5 worm cellular contexts compared by ENCODE assay signal in genomic region chrII:10389038-10389437, ce11.
TF ChIP-seq lines count a peak whose summit lies in the region.

No protein-coding gene starts in this region.

TF ChIP-seq in whole organism, L1 larva, 84 proteins besides CTCF, POLR2A, EP300 and RAD21 (continued from another document and continues in another):
- peak in 1 of 2 experiments; percentile 4 for TF ChIP-seq efl-1 (optimal IDR thresholded peaks at IDR 0.05; lab: Kevin White, UChicago)
- TF ChIP-seq efl-1 (GFP tag; optimal IDR thresholded peaks at IDR 0.05 in 1 of 2; lab: Kevin White, UChicago): peak in 1 of 2 experiments; percentile 94
- TF ChIP-seq C34B4.2 (tag; optimal IDR thresholded peaks at IDR 0.05; lab: Kevin White, UChicago): no peak
- TF ChIP-seq nhr-85 (tag; lab: Kevin White, UChicago): peak; percentile 86
- TF ChIP-seq C16A3.4 (tag; optimal IDR thresholded peaks at IDR 0.05; lab: Kevin White, UChicago): no peak
- TF ChIP-seq nhr-237 (tag; optimal IDR thresholded peaks at IDR 0.05; lab: Kevin White, UChicago): no peak
- TF ChIP-seq ceh-88 (GFP tag; IDR thresholded peaks at IDR 0.05; lab: Robert Waterston, UW): no peak
- peak; percentile 3 for TF ChIP-seq jun-1 (tag; optimal IDR thresholded peaks at IDR 0.05; lab: Kevin White, UChicago)
- no peak for TF ChIP-seq unc-98 (GFP tag; IDR thresholded peaks at IDR 0.05; lab: Robert Waterston, UW)
- TF ChIP-seq fkh-8 (tag; optimal IDR thresholded peaks at IDR 0.05; lab: Kevin White, UChicago): no peak
- no peak for TF ChIP-seq ama-1 (optimal IDR thresholded peaks at IDR 0.05; lab: Kevin White, UChicago)
- no peak for TF ChIP-seq ztf-11 (tag; optimal IDR thresholded peaks at IDR 0.05; lab: Kevin White, UChicago)
- no peak for TF ChIP-seq pag-3 (tag; optimal IDR thresholded peaks at IDR 0.05; lab: Kevin White, UChicago; ENCODE audit: borderline replicate concordance, insufficient read depth)
- peak; percentile 34 to 41 for TF ChIP-seq lsy-2 (tag; optimal IDR thresholded peaks at IDR 0.05; lab: Kevin White, UChicago)
- no peak for TF ChIP-seq mef-2 (tag; optimal IDR thresholded peaks at IDR 0.05; lab: Kevin White, UChicago)
- TF ChIP-seq egl-13 (tag; optimal IDR thresholded peaks at IDR 0.05; lab: Kevin White, UChicago): no peak
- peak; percentile 3 to 84 (median 58) for TF ChIP-seq elt-3 (tag; optimal IDR thresholded peaks at IDR 0.05; lab: Kevin White, UChicago)
- no peak for TF ChIP-seq unc-86 (tag; optimal IDR thresholded peaks at IDR 0.05; lab: Kevin White, UChicago)
- no peak for TF ChIP-seq lir-3 (tag; optimal IDR thresholded peaks at IDR 0.05; lab: Kevin White, UChicago; ENCODE audit: poor library complexity)
- TF ChIP-seq lin-39 (tag; optimal IDR thresholded peaks at IDR 0.05; lab: Kevin White, UChicago): no peak
- TF ChIP-seq ets-5 (GFP tag; IDR thresholded peaks at IDR 0.05; lab: Robert Waterston, UW): no peak
- peak; percentile 28 for TF ChIP-seq xbp-1 (tag; optimal IDR thresholded peaks at IDR 0.05; lab: Kevin White, UChicago)
- TF ChIP-seq C04F5.9 (tag; optimal IDR thresholded peaks at IDR 0.05; lab: Kevin White, UChicago): no peak
- no peak for TF ChIP-seq ztf-4 (tag; optimal IDR thresholded peaks at IDR 0.05; lab: Kevin White, UChicago)
- TF ChIP-seq mep-1 (tag; optimal IDR thresholded peaks at IDR 0.05; lab: Kevin White, UChicago): peak; percentile 64
- peak; percentile 61 for TF ChIP-seq nhr-19 (GFP tag; conservative IDR thresholded peaks at IDR 0.05; lab: Robert Waterston, UW)
- peak; percentile 56 for TF ChIP-seq nhr-90 (tag; optimal IDR thresholded peaks at IDR 0.05; lab: Kevin White, UChicago; ENCODE audit: poor library complexity)

TF ChIP-seq in whole organism, L2 larva, 48 proteins besides CTCF, POLR2A, EP300 and RAD21 (continued from another document):
- TF ChIP-seq nhr-6 (tag; optimal IDR thresholded peaks at IDR 0.05; lab: Kevin White, UChicago): peak; percentile 67
- no peak for TF ChIP-seq mbf-1 (tag; optimal IDR thresholded peaks at IDR 0.05; lab: Kevin White, UChicago)
- no peak for TF ChIP-seq zag-1 (tag; optimal IDR thresholded peaks at IDR 0.05; lab: Kevin White, UChicago)
- peak in 1 of 2 experiments; percentile 65 for TF ChIP-seq lsy-2 (tag; optimal IDR thresholded peaks at IDR 0.05; lab: Kevin White, UChicago)
- TF ChIP-seq Y55F3AM.14 (GFP tag; optimal IDR thresholded peaks at IDR 0.05; lab: Kevin White, UChicago): peak; percentile 34
- TF ChIP-seq sem-4 (tag; optimal IDR thresholded peaks at IDR 0.05; lab: Kevin White, UChicago): peak; percentile 39
- peak; percentile 63 for TF ChIP-seq nhr-129 (tag; optimal IDR thresholded peaks at IDR 0.05; lab: Kevin White, UChicago)
- peak; percentile 52 for TF ChIP-seq lin-13 (GFP tag; optimal IDR thresholded peaks at IDR 0.05; lab: Kevin White, UChicago)
- TF ChIP-seq nhr-23 (tag; optimal IDR thresholded peaks at IDR 0.05; lab: Kevin White, UChicago): no peak
- TF ChIP-seq sma-9 (GFP tag; optimal IDR thresholded peaks at IDR 0.05; lab: Kevin White, UChicago): peak; percentile 89
- no peak for TF ChIP-seq sma-9 (tag; optimal IDR thresholded peaks at IDR 0.05; lab: Kevin White, UChicago)
- no peak for TF ChIP-seq nhr-11 (tag; optimal IDR thresholded peaks at IDR 0.05; lab: Kevin White, UChicago)
- no peak for TF ChIP-seq aly-2 (tag; optimal IDR thresholded peaks at IDR 0.05; lab: Kevin White, UChicago)
- no peak for TF ChIP-seq ceh-82 (tag; optimal IDR thresholded peaks at IDR 0.05; lab: Kevin White, UChicago)
- no peak for TF ChIP-seq nhr-77 (tag; optimal IDR thresholded peaks at IDR 0.05; lab: Kevin White, UChicago)

TF ChIP-seq in whole organism, L3 larva, 47 proteins besides CTCF, POLR2A, EP300 and RAD21 (continued from another document):
- TF ChIP-seq nhr-25 (tag; optimal IDR thresholded peaks at IDR 0.05; lab: Kevin White, UChicago): peak; percentile 86
- no peak for TF ChIP-seq nhr-77 (tag; optimal IDR thresholded peaks at IDR 0.05; lab: Kevin White, UChicago)
- no peak for TF ChIP-seq nhr-237 (tag; optimal IDR thresholded peaks at IDR 0.05; lab: Kevin White, UChicago)
- no peak for TF ChIP-seq fos-1 (tag; optimal IDR thresholded peaks at IDR 0.05; lab: Kevin White, UChicago)
- no peak for TF ChIP-seq ZK546.5 (tag; optimal IDR thresholded peaks at IDR 0.05; lab: Kevin White, UChicago)
- no peak for TF ChIP-seq nhr-67 (tag; optimal IDR thresholded peaks at IDR 0.05; lab: Kevin White, UChicago)
- peak; percentile 15 for TF ChIP-seq snpc-4 (tag; optimal IDR thresholded peaks at IDR 0.05; lab: Kevin White, UChicago)
- TF ChIP-seq lin-15B (tag; optimal IDR thresholded peaks at IDR 0.05; lab: Kevin White, UChicago): no peak
- TF ChIP-seq mml-1 (tag; optimal IDR thresholded peaks at IDR 0.05; lab: Kevin White, UChicago): no peak
- TF ChIP-seq ama-1 (optimal IDR thresholded peaks at IDR 0.05; lab: Kevin White, UChicago): peak; percentile 13
- peak; percentile 7 for TF ChIP-seq hmg-11 (tag; optimal IDR thresholded peaks at IDR 0.05; lab: Kevin White, UChicago)
- TF ChIP-seq nhr-43 (tag; optimal IDR thresholded peaks at IDR 0.05; lab: Kevin White, UChicago; ENCODE audit: poor library complexity, severe bottlenecking): peak; percentile 84
- TF ChIP-seq skn-1 (tag; optimal IDR thresholded peaks at IDR 0.05; lab: Kevin White, UChicago): peak; percentile 46
- no peak for TF ChIP-seq aly-2 (tag; optimal IDR thresholded peaks at IDR 0.05; lab: Kevin White, UChicago)

TF ChIP-seq in whole organism, L4 larva, 104 proteins besides CTCF, POLR2A, EP300 and RAD21 (continued from another document and continues in another):
- 0 out of 2 replicates have a peak, but pooled peaks have one; percentile 34 for TF ChIP-seq pha-4 (GFP tag; IDR thresholded peaks at IDR 0.05; lab: Robert Waterston, UW)
- TF ChIP-seq pha-4 (tag; optimal IDR thresholded peaks at IDR 0.05; lab: Kevin White, UChicago): peak; percentile 73
- 0 out of 2 replicates have a peak, but pooled peaks have one; percentile 34 for TF ChIP-seq Y75B8A.6 (GFP tag; IDR thresholded peaks at IDR 0.05; lab: Robert Waterston, UW)
- no peak for TF ChIP-seq zip-2 (tag; optimal IDR thresholded peaks at IDR 0.05; lab: Kevin White, UChicago)
- no peak for TF ChIP-seq snpc-1.2 (GFP tag; IDR thresholded peaks at IDR 0.05; lab: Robert Waterston, UW)
- no peak for TF ChIP-seq fkh-10 (GFP tag; optimal IDR thresholded peaks at IDR 0.05; lab: Kevin White, UChicago)
- TF ChIP-seq nhr-76 (tag; optimal IDR thresholded peaks at IDR 0.05; lab: Kevin White, UChicago): no peak
- TF ChIP-seq F26F4.8 (GFP tag; conservative IDR thresholded peaks at IDR 0.05; lab: Robert Waterston, UW): no peak
- TF ChIP-seq gei-8 (GFP tag; optimal IDR thresholded peaks at IDR 0.05; lab: Kevin White, UChicago): peak; percentile 54
- TF ChIP-seq dmd-8 (GFP tag; IDR thresholded peaks at IDR 0.05; lab: Robert Waterston, UW): no peak
- TF ChIP-seq unc-62 (GFP tag; optimal IDR thresholded peaks at IDR 0.05 in 1 of 2; lab: Kevin White, UChicago): peak in 1 of 2 experiments; percentile 96
- no peak for TF ChIP-seq unc-62 (tag; optimal IDR thresholded peaks at IDR 0.05; lab: Kevin White, UChicago)
- peak; percentile 39 for TF ChIP-seq dpl-1 (GFP tag; optimal IDR thresholded peaks at IDR 0.05; lab: Kevin White, UChicago)
- TF ChIP-seq dmd-6 (GFP tag; IDR thresholded peaks at IDR 0.05; lab: Robert Waterston, UW): peak; percentile 93
- TF ChIP-seq skn-1 (tag; optimal IDR thresholded peaks at IDR 0.05; lab: Kevin White, UChicago): no peak
- TF ChIP-seq unc-130 (GFP tag; optimal IDR thresholded peaks at IDR 0.05; lab: Kevin White, UChicago): no peak
- TF ChIP-seq T26A8.4 (GFP tag; IDR thresholded peaks at IDR 0.05; lab: Robert Waterston, UW): peak; percentile 51; the same call in 1 of the 2 replicates
- no peak for TF ChIP-seq lin-15B (tag; optimal IDR thresholded peaks at IDR 0.05; lab: Kevin White, UChicago)
- peak; percentile 91 for TF ChIP-seq nhr-48 (tag; optimal IDR thresholded peaks at IDR 0.05; lab: Kevin White, UChicago)
- no peak for TF ChIP-seq jun-1 (tag; optimal IDR thresholded peaks at IDR 0.05; lab: Kevin White, UChicago)
- TF ChIP-seq aha-1 (tag; lab: Kevin White, UChicago): peak; percentile 97
- TF ChIP-seq pqm-1 (tag; optimal IDR thresholded peaks at IDR 0.05; lab: Kevin White, UChicago): peak; percentile 77
- TF ChIP-seq hlh-30 (tag; optimal IDR thresholded peaks at IDR 0.05; lab: Kevin White, UChicago; ENCODE audit: insufficient read depth): peak; percentile 97
- TF ChIP-seq lir-3 (tag; optimal IDR thresholded peaks at IDR 0.05; lab: Kevin White, UChicago): no peak
- TF ChIP-seq attf-4 (tag; optimal IDR thresholded peaks at IDR 0.05; lab: Kevin White, UChicago): no peak
- peak; percentile 60 for TF ChIP-seq spr-1 (tag; optimal IDR thresholded peaks at IDR 0.05; lab: Kevin White, UChicago)
- no peak for TF ChIP-seq dmd-9 (GFP tag; IDR thresholded peaks at IDR 0.05; lab: Robert Waterston, UW)
- TF ChIP-seq zip-11 (GFP tag; IDR thresholded peaks at IDR 0.05; lab: Robert Waterston, UW): no peak
- TF ChIP-seq tag-97 (GFP tag; IDR thresholded peaks at IDR 0.05; lab: Robert Waterston, UW): no peak
- TF ChIP-seq ZK546.5 (tag; optimal IDR thresholded peaks at IDR 0.05; lab: Kevin White, UChicago): no peak
- peak; percentile 78 for TF ChIP-seq T20F7.1 (GFP tag; optimal IDR thresholded peaks at IDR 0.05; lab: Kevin White, UChicago)
- TF ChIP-seq nhr-102 (tag; optimal IDR thresholded peaks at IDR 0.05; lab: Kevin White, UChicago): peak; percentile 41
- no peak for TF ChIP-seq nhr-111 (GFP tag; optimal IDR thresholded peaks at IDR 0.05; lab: Kevin White, UChicago)
- TF ChIP-seq hif-1 (tag; optimal IDR thresholded peaks at IDR 0.05; lab: Kevin White, UChicago): peak in 1 of 2 experiments; percentile 6
- no peak for TF ChIP-seq ceh-82 (tag; optimal IDR thresholded peaks at IDR 0.05; lab: Kevin White, UChicago)
- 0 out of 2 replicates have a peak, but pooled peaks have one; percentile 26 for TF ChIP-seq nhr-42 (GFP tag; IDR thresholded peaks at IDR 0.05; lab: Robert Waterston, UW)
- peak; percentile 16 for TF ChIP-seq nhr-11 (tag; optimal IDR thresholded peaks at IDR 0.05; lab: Kevin White, UChicago)
- TF ChIP-seq lin-1 (GFP tag; IDR thresholded peaks at IDR 0.05; lab: Robert Waterston, UW): 0 out of 2 replicates have a peak, but pooled peaks have one; percentile 19
- no peak for TF ChIP-seq aly-2 (tag; optimal IDR thresholded peaks at IDR 0.05; lab: Kevin White, UChicago)
- no peak for TF ChIP-seq nhr-41 (GFP tag; IDR thresholded peaks at IDR 0.05; lab: Robert Waterston, UW)
- TF ChIP-seq spr-3 (GFP tag; optimal IDR thresholded peaks at IDR 0.05; lab: Kevin White, UChicago): peak; percentile 5
- peak; percentile 80 for TF ChIP-seq ama-1 (optimal IDR thresholded peaks at IDR 0.05; lab: Kevin White, UChicago)

TF ChIP-seq in whole organism, young adult, 124 proteins besides CTCF, POLR2A, EP300 and RAD21 (continued from another document and continues in another):
- TF ChIP-seq B0035.1 (tag; optimal IDR thresholded peaks at IDR 0.05; lab: Kevin White, UChicago) (no peak), akir-1 (GFP tag; optimal IDR thresholded peaks at IDR 0.05; lab: Kevin White, UChicago) (no peak), zfh-2 (GFP tag; conservative IDR thresholded peaks at IDR 0.05; lab: Robert Waterston, UW) (no peak), ZK185.1 (tag; optimal IDR thresholded peaks at IDR 0.05; lab: Kevin White, UChicago; ENCODE audit: poor library complexity, severe bottlenecking) (peak; percentile 56), nfya-1 (tag; optimal IDR thresholded peaks at IDR 0.05; lab: Kevin White, UChicago; ENCODE audit: borderline replicate concordance, insufficient read depth) (no peak), nhr-179 (tag; optimal IDR thresholded peaks at IDR 0.05; lab: Kevin White, UChicago) (no peak), efl-1 (GFP tag; optimal IDR thresholded peaks at IDR 0.05; lab: Kevin White, UChicago) (no peak), ztf-28 (GFP tag; IDR thresholded peaks at IDR 0.05; lab: Robert Waterston, UW) (no peak), hlh-12 (tag; optimal IDR thresholded peaks at IDR 0.05; lab: Kevin White, UChicago) (no peak), Y53G8AR.9 (GFP tag; conservative IDR thresholded peaks at IDR 0.05; lab: Robert Waterston, UW) (peak; percentile 6; the same call in 1 of the 2 replicates), sdz-38 (tag; optimal IDR thresholded peaks at IDR 0.05; lab: Kevin White, UChicago) (no peak), attf-3 (GFP tag; conservative IDR thresholded peaks at IDR 0.05; lab: Robert Waterston, UW) (no peak), cebp-2 (GFP tag; IDR thresholded peaks at IDR 0.05; lab: Robert Waterston, UW) (no peak), mcd-1 (GFP tag; IDR thresholded peaks at IDR 0.05; lab: Robert Waterston, UW) (peak; percentile 34), cebp-1 (GFP tag; IDR thresholded peaks at IDR 0.05; lab: Robert Waterston, UW) (peak; percentile 8; the same call in 1 of the 2 replicates), cebp-1 (tag; optimal IDR thresholded peaks at IDR 0.05; lab: Kevin White, UChicago) (peak; percentile 73), T07F8.4 (tag; optimal IDR thresholded peaks at IDR 0.05; lab: Kevin White, UChicago) (no peak), pbrm-1 (GFP tag; IDR thresholded peaks at IDR 0.05; lab: Robert Waterston, UW) (peak; percentile 59; the same call in 1 of the 2 replicates), ztf-26 (tag; optimal IDR thresholded peaks at IDR 0.05; lab: Kevin White, UChicago) (peak; percentile 89), C06A6.2 (GFP tag; conservative IDR thresholded peaks at IDR 0.05; lab: Robert Waterston, UW) (peak; percentile 45; the same call in 1 of the 2 replicates), ztf-25 (GFP tag; IDR thresholded peaks at IDR 0.05; lab: Robert Waterston, UW) (no peak), bed-2 (GFP tag; IDR thresholded peaks at IDR 0.05; lab: Robert Waterston, UW) (no peak), lsl-1 (GFP tag; optimal IDR thresholded peaks at IDR 0.05; lab: Kevin White, UChicago) (no peak), F23B12.7 (tag; optimal IDR thresholded peaks at IDR 0.05; lab: Kevin White, UChicago; ENCODE audit: insufficient read depth) (no peak), hmg-1.2 (GFP tag; IDR thresholded peaks at IDR 0.05; lab: Robert Waterston, UW) (peak; percentile 51; the same call in 1 of the 2 replicates), xnd-1 (tag; optimal IDR thresholded peaks at IDR 0.05; lab: Kevin White, UChicago) (no peak), Y53F4B.3 (GFP tag; IDR thresholded peaks at IDR 0.05; lab: Robert Waterston, UW) (no peak), madf-8 (GFP tag; conservative IDR thresholded peaks at IDR 0.05; lab: Robert Waterston, UW) (no peak), lin-54 (GFP tag; optimal IDR thresholded peaks at IDR 0.05; lab: Kevin White, UChicago) (peak; percentile 42), dox-1 (GFP tag; IDR thresholded peaks at IDR 0.05; lab: Robert Waterston, UW) (peak; percentile 48; the same call in 1 of the 2 replicates), ceh-91 (GFP tag; IDR thresholded peaks at IDR 0.05; lab: Robert Waterston, UW) (no peak), F49E8.2 (tag; optimal IDR thresholded peaks at IDR 0.05; lab: Kevin White, UChicago; ENCODE audit: insufficient read depth) (no peak), egl-18 (GFP tag; IDR thresholded peaks at IDR 0.05; lab: Robert Waterston, UW) (no peak), F57C9.4 (tag; optimal IDR thresholded peaks at IDR 0.05; lab: Kevin White, UChicago) (no peak), ztf-3 (GFP tag; optimal IDR thresholded peaks at IDR 0.05; lab: Kevin White, UChicago) (no peak), C17E4.6 (GFP tag; IDR thresholded peaks at IDR 0.05; lab: Robert Waterston, UW) (no peak), lin-40 (tag; optimal IDR thresholded peaks at IDR 0.05; lab: Kevin White, UChicago) (peak; percentile 75), somi-1 (GFP tag; optimal IDR thresholded peaks at IDR 0.05; lab: Kevin White, UChicago) (peak; percentile 92), hsf-1 (GFP tag; IDR thresholded peaks at IDR 0.05; lab: Robert Waterston, UW) (0 out of 2 replicates have a peak, but pooled peaks have one; percentile 43), nfya-2 (GFP tag; IDR thresholded peaks at IDR 0.05; lab: Robert Waterston, UW) (no peak), ekl-4 (GFP tag; IDR thresholded peaks at IDR 0.05; lab: Robert Waterston, UW) (peak; percentile 52), him-1 (tag; optimal IDR thresholded peaks at IDR 0.05; lab: Kevin White, UChicago) (no peak), atf-7 (tag; optimal IDR thresholded peaks at IDR 0.05; lab: Kevin White, UChicago) (peak; percentile 50), mel-28 (tag; optimal IDR thresholded peaks at IDR 0.05; lab: Kevin White, UChicago; ENCODE audit: borderline replicate concordance) (no peak), ztf-22 (GFP tag; optimal IDR thresholded peaks at IDR 0.05; lab: Kevin White, UChicago) (peak; percentile 88), lir-1 (GFP tag; conservative IDR thresholded peaks at IDR 0.05; lab: Robert Waterston, UW) (no peak), attf-6 (GFP tag; IDR thresholded peaks at IDR 0.05; lab: Robert Waterston, UW) (no peak)
